Worm (Caenorhabditis elegans) whole organism, mixed stage, embryonic: ENCODE data around the gene Y50E8A.12.

Source experiments
- bed-3 ChIP-seq: fragments of 200-800 bp; sonication (Bioruptor generic); optimal IDR thresholded peaks from 3 replicates; lab custom pipeline; 2018; ENCODE audit warnings: mild to moderate bottlenecking, missing genetic modification characterization, moderate library complexity, missing compliant biosample characterization
- ces-1 ChIP-seq: fragments of 150-350 bp; optimal IDR thresholded peaks from 2 replicates; lab custom pipeline; 2014; ENCODE audit warnings: missing biosample characterization, missing genetic modification reagents, missing genetic modification characterization
- elt-1 ChIP-seq: sonication (generic microtip); optimal IDR thresholded peaks from 2 replicates; lab custom pipeline; 2017; ENCODE audit warnings: missing genetic modification characterization, mild to moderate bottlenecking, missing compliant biosample characterization, antibody characterized with exemption, moderate library complexity, borderline replicate concordance; ENCODE audit not compliant: insufficient read depth
- lsy-2 ChIP-seq: fragments of 150-350 bp; optimal IDR thresholded peaks from 2 replicates; lab custom pipeline; 2014; ENCODE audit warnings: missing biosample characterization, missing genetic modification characterization
- nhr-28 ChIP-seq: fragments of 150-350 bp; optimal IDR thresholded peaks from 2 replicates; lab custom pipeline; 2014; ENCODE audit warnings: missing biosample characterization, missing genetic modification characterization

DNA sequence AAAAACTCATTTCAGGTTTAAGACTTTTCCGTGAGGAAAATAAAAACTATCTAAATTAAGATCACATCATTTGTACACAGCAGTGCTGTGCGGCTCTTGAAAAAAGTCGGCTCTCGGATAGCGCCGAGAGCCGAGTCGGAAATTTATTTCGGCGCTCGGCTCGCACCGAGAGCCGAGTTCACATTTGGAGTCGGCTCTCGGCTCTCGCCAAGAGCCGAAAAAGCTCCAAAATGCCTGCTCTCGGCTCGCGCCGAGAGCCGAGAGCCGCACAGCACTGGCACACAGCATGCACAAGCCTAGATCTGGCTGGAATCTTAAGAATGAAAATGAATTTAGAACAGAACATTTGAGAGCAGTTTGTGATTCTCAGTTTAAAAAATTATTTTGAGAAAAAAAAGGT is 37.0 kb downstream of the Y50E8A.12 start:
- TF ChIP-seq lsy-2 (tag; lab: Kevin White, UChicago) (no peak), bed-3 (GFP tag; lab: Kevin White, UChicago) (no peak), nhr-28 (tag; lab: Kevin White, UChicago) (no peak), elt-1 (tag; lab: Kevin White, UChicago) (no peak), ces-1 (GFP tag; lab: Kevin White, UChicago) (no peak)
